Fruit fly (Drosophila melanogaster): ENCODE results near the gene Fad2.

DNA sequence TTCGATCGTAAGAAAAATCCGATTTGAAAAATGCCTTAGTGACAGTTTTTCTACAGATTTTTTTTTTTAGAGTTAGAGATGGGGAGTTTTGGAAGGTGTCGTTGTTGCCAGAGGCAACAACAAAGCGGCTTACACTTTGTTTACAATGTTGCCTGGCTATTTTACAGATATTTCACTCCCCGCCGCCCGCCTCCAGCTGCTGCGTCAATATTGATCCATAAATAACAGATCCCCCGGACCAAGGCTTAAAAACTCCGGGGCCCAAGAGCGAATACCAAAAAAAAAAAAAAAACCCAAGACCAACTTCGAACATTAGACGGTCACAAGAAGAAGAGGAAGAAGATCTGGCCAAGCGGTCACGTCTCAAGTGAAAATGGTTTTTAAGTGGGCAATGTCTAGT lies 20.4 kb upstream of the Fad2 start:
- TF ChIP-seq lab (GFP tag; optimal IDR thresholded peaks at IDR 0.05), result peak; percentile 12
- TF ChIP-seq bab2 (GFP tag; optimal IDR thresholded peaks at IDR 0.05), result peak; percentile 6
- no peak for TF ChIP-seq Ravus (GFP tag; IDR thresholded peaks at IDR 0.05)
- no peak for TF ChIP-seq cato (GFP tag; optimal IDR thresholded peaks at IDR 0.05; ENCODE audit: borderline replicate concordance)
